Fruit fly (Drosophila melanogaster) whole organism, embryonic: ENCODE measurements around the gene Cipc.

ENCODE experiments used
- Atf-2 ChIP-seq: fragments of 200-800 bp; sonication (Bioruptor generic); optimal IDR thresholded peaks from 2 replicates; lab custom pipeline; 2016; ENCODE audit warnings: missing biosample characterization, missing genetic modification characterization
- CG11695 ChIP-seq: fragments of 200-800 bp; sonication (Bioruptor generic); IDR thresholded peaks from 3 replicates; pipeline ENCODE4 v1.3.6; 2022; ENCODE audit warnings: missing biosample characterization, missing genetic modification characterization
- CG11696 ChIP-seq: fragments of 200-800 bp; sonication (Bioruptor generic); IDR thresholded peaks from 2 replicates; pipeline ENCODE4 v1.3.6; 2022; ENCODE audit warnings: missing biosample characterization, missing genetic modification characterization
- CG12391 ChIP-seq: fragments of 200-800 bp; sonication (Bioruptor generic); optimal IDR thresholded peaks from 3 replicates; lab custom pipeline; 2018; ENCODE audit warnings: missing biosample characterization, mild to moderate bottlenecking, missing genetic modification characterization, moderate library complexity
- CG13296 ChIP-seq: fragments of 200-800 bp; sonication (Bioruptor generic); optimal IDR thresholded peaks from 3 replicates; lab custom pipeline; 2018; ENCODE audit warnings: missing biosample characterization, mild to moderate bottlenecking, missing genetic modification characterization
- CG13424 ChIP-seq: fragments of 200-800 bp; sonication (Bioruptor generic); optimal IDR thresholded peaks from 2 replicates; lab custom pipeline; 2019; ENCODE audit warnings: missing biosample characterization, mild to moderate bottlenecking, missing genetic modification characterization, moderate library complexity
- CG14441 ChIP-seq: fragments of 200-800 bp; sonication (Bioruptor generic); IDR thresholded peaks from 2 replicates; pipeline ENCODE4 v1.3.6; 2022; ENCODE audit warnings: missing biosample characterization, missing genetic modification characterization
- CG15696 ChIP-seq: fragments of 200-800 bp; sonication (Bioruptor generic); optimal IDR thresholded peaks from 2 replicates; lab custom pipeline; 2019; ENCODE audit warnings: missing biosample characterization, mild to moderate bottlenecking, missing genetic modification characterization, moderate library complexity
- CG1792 ChIP-seq: fragments of 200-800 bp; sonication (Bioruptor generic); optimal IDR thresholded peaks from 2 replicates; lab custom pipeline; 2016; ENCODE audit warnings: missing biosample characterization, missing genetic modification characterization
- CG2199 ChIP-seq: fragments of 200-800 bp; sonication (Bioruptor generic); IDR thresholded peaks from 3 replicates; pipeline ENCODE4 v1.3.6; 2022; ENCODE audit warnings: missing biosample characterization, missing genetic modification characterization
- CG30403 ChIP-seq: fragments of 200-800 bp; sonication (Bioruptor generic); optimal IDR thresholded peaks from 3 replicates; lab custom pipeline; 2016; ENCODE audit warnings: missing biosample characterization, missing genetic modification characterization
- CG34224 ChIP-seq: fragments of 200-800 bp; sonication (Bioruptor generic); IDR thresholded peaks from 3 replicates; pipeline ENCODE4 v1.3.6; 2022; ENCODE audit warnings: missing biosample characterization, missing genetic modification characterization; ENCODE audit not compliant: partially characterized antibody
- CG6765 ChIP-seq: fragments of 200-800 bp; sonication (Bioruptor generic); optimal IDR thresholded peaks from 3 replicates; lab custom pipeline; 2017; ENCODE audit warnings: missing biosample characterization, mild to moderate bottlenecking, missing genetic modification characterization
- CG7357 ChIP-seq: fragments of 200-800 bp; sonication (Bioruptor generic); IDR thresholded peaks from 3 replicates; pipeline ENCODE4 v1.3.6; 2022; ENCODE audit warnings: missing biosample characterization, missing genetic modification characterization
- CG7839 ChIP-seq: fragments of 200-800 bp; sonication (Bioruptor generic); optimal IDR thresholded peaks from 3 replicates; lab custom pipeline; 2018; ENCODE audit warnings: missing biosample characterization, mild to moderate bottlenecking, missing genetic modification characterization, moderate library complexity
- CG9817 ChIP-seq: fragments of 200-800 bp; sonication (Bioruptor generic); optimal IDR thresholded peaks from 2 replicates; lab custom pipeline; 2018; ENCODE audit warnings: missing biosample characterization, mild to moderate bottlenecking, missing genetic modification characterization, moderate library complexity
- CG9876 ChIP-seq: fragments of 200-800 bp; sonication (Bioruptor generic); optimal IDR thresholded peaks from 2 replicates; lab custom pipeline; 2016; ENCODE audit warnings: missing biosample characterization, missing genetic modification characterization
- Doc2 ChIP-seq: fragments of 200-800 bp; sonication (Bioruptor generic); IDR thresholded peaks from 2 replicates; pipeline ENCODE4 v1.3.6; 2022; ENCODE audit warnings: missing biosample characterization, missing genetic modification characterization
- Fer2 ChIP-seq: fragments of 200-800 bp; sonication (Bioruptor generic); optimal IDR thresholded peaks from 2 replicates; lab custom pipeline; 2018; ENCODE audit warnings: missing biosample characterization, mild to moderate bottlenecking, missing genetic modification characterization, moderate library complexity
- H15 ChIP-seq: fragments of 200-800 bp; sonication (Bioruptor generic); IDR thresholded peaks from 3 replicates; pipeline ENCODE4 v1.3.6; 2022; ENCODE audit warnings: missing biosample characterization, missing genetic modification characterization
- HLH3B ChIP-seq: fragments of 200-800 bp; sonication (Bioruptor generic); IDR thresholded peaks from 2 replicates; pipeline ENCODE4 v1.3.6; 2022; ENCODE audit warnings: missing biosample characterization, missing genetic modification characterization
- HLH4C ChIP-seq: fragments of 200-800 bp; sonication (Bioruptor generic); IDR thresholded peaks from 3 replicates; pipeline ENCODE4 v1.3.6; 2022; ENCODE audit warnings: missing biosample characterization, missing genetic modification characterization; ENCODE audit not compliant: partially characterized antibody
- Hmr ChIP-seq: fragments of 200-800 bp; sonication (Bioruptor generic); optimal IDR thresholded peaks from 3 replicates; lab custom pipeline; 2017; ENCODE audit warnings: mild to moderate bottlenecking, missing biosample characterization, missing genetic modification reagents, missing genetic modification characterization
- Nf-YA ChIP-seq: fragments of 200-800 bp; sonication (Bioruptor generic); IDR thresholded peaks from 2 replicates; pipeline ENCODE4 v1.3.6; 2022; ENCODE audit warnings: missing biosample characterization, missing genetic modification characterization
- Optix ChIP-seq: fragments of 200-800 bp; sonication (Bioruptor generic); IDR thresholded peaks from 3 replicates; pipeline ENCODE4 v1.3.6; 2022; ENCODE audit warnings: missing biosample characterization, missing genetic modification characterization
- Ptx1 ChIP-seq: fragments of 200-800 bp; sonication (Bioruptor generic); IDR thresholded peaks from 2 replicates; pipeline ENCODE4 v1.3.6; 2022; ENCODE audit warnings: missing biosample characterization, missing genetic modification characterization
- Trl ChIP-seq, 3 experiments: fragments of >200 bp in 2 of 3; fragments of 200-800 bp in 1 of 3; sonication (Bioruptor generic) in 1 of 3; optimal IDR thresholded peaks; 2 replicates in 1 of 3; 3 replicates in 2 of 3; lab custom pipeline; 2016 to 2017; ENCODE audit warnings: missing biosample characterization in 1 of 3, missing genetic modification characterization in 1 of 3
- al ChIP-seq: fragments of 200-800 bp; sonication (Bioruptor generic); IDR thresholded peaks from 2 replicates; pipeline ENCODE4 v1.3.6; 2022; ENCODE audit warnings: missing biosample characterization, missing genetic modification characterization
- ara ChIP-seq: fragments of 200-800 bp; sonication (Bioruptor generic); IDR thresholded peaks from 2 replicates; pipeline ENCODE4 v1.3.6; 2022; ENCODE audit warnings: missing biosample characterization, missing genetic modification characterization
- bowl ChIP-seq: fragments of 200-800 bp; sonication (Bioruptor generic); IDR thresholded peaks from 2 replicates; pipeline ENCODE4 v1.3.6; 2022; ENCODE audit warnings: missing biosample characterization, missing genetic modification characterization
- cas ChIP-seq: fragments of 200-800 bp; sonication (Bioruptor generic); IDR thresholded peaks from 2 replicates; pipeline ENCODE4 v1.3.6; 2022; ENCODE audit warnings: missing biosample characterization, missing genetic modification characterization
- chm ChIP-seq: fragments of 200-800 bp; sonication (Bioruptor generic); IDR thresholded peaks from 2 replicates; pipeline ENCODE4 v1.3.6; 2022; ENCODE audit warnings: missing biosample characterization, missing genetic modification characterization
- danr ChIP-seq: fragments of 200-800 bp; sonication (Bioruptor generic); IDR thresholded peaks from 2 replicates; pipeline ENCODE4 v1.3.6; 2022; ENCODE audit warnings: missing biosample characterization, missing genetic modification characterization
- dmrt11E ChIP-seq: fragments of 200-800 bp; sonication (Bioruptor generic); optimal IDR thresholded peaks from 3 replicates; lab custom pipeline; 2018; ENCODE audit warnings: missing biosample characterization, mild to moderate bottlenecking, missing genetic modification characterization, moderate library complexity
- gem ChIP-seq: fragments of 200-800 bp; sonication (Bioruptor generic); optimal IDR thresholded peaks from 2 replicates; lab custom pipeline; 2019; ENCODE audit warnings: missing biosample characterization, mild to moderate bottlenecking, missing genetic modification characterization, moderate library complexity
- her ChIP-seq: fragments of 200-800 bp; sonication (Bioruptor generic); optimal IDR thresholded peaks from 2 replicates; lab custom pipeline; 2016; ENCODE audit warnings: missing biosample characterization, missing genetic modification characterization
- knrl ChIP-seq: fragments of 200-800 bp; sonication (Bioruptor generic); IDR thresholded peaks from 3 replicates; pipeline ENCODE4 v1.3.6; 2022; ENCODE audit warnings: missing biosample characterization, missing genetic modification characterization; ENCODE audit not compliant: partially characterized antibody
- maf-S ChIP-seq: fragments of 200-800 bp; sonication (Bioruptor generic); optimal IDR thresholded peaks from 2 replicates; lab custom pipeline; 2016; ENCODE audit warnings: missing biosample characterization, missing genetic modification characterization
- nmo ChIP-seq: fragments of 200-800 bp; sonication (Bioruptor generic); optimal IDR thresholded peaks from 2 replicates; lab custom pipeline; 2018; ENCODE audit warnings: missing biosample characterization, mild to moderate bottlenecking, missing genetic modification characterization, moderate library complexity
- peb ChIP-seq: fragments of 200-800 bp; sonication (Bioruptor generic); IDR thresholded peaks from 2 replicates; pipeline ENCODE4 v1.3.6; 2022; ENCODE audit warnings: missing biosample characterization, missing genetic modification characterization
- sens-2 ChIP-seq: fragments of 200-800 bp; sonication (Bioruptor generic); IDR thresholded peaks from 2 replicates; pipeline ENCODE4 v1.3.6; 2022; ENCODE audit warnings: missing biosample characterization, missing genetic modification characterization
- sna ChIP-seq: fragments of 200-800 bp; sonication (Bioruptor generic); IDR thresholded peaks from 2 replicates; pipeline ENCODE4 v1.3.6; 2022; ENCODE audit warnings: missing biosample characterization, missing genetic modification characterization; ENCODE audit not compliant: partially characterized antibody
- tap ChIP-seq: fragments of 200-800 bp; optimal IDR thresholded peaks from 3 replicates; lab custom pipeline; 2019; ENCODE audit warnings: missing biosample characterization, mild to moderate bottlenecking, missing genetic modification characterization, moderate library complexity
- tna ChIP-seq: fragments of 200-800 bp; sonication (Bioruptor generic); IDR thresholded peaks from 2 replicates; pipeline ENCODE4 v1.3.6; 2022; ENCODE audit warnings: missing biosample characterization, missing genetic modification characterization; ENCODE audit not compliant: partially characterized antibody
- tup ChIP-seq: fragments of 200-800 bp; sonication (Bioruptor generic); optimal IDR thresholded peaks from 2 replicates; lab custom pipeline; 2016; ENCODE audit warnings: missing biosample characterization, mild to moderate bottlenecking, missing genetic modification characterization, moderate library complexity
- wdn ChIP-seq: fragments of 200-800 bp; sonication (Bioruptor generic); IDR thresholded peaks from 2 replicates; pipeline ENCODE4 v1.3.6; 2022; ENCODE audit warnings: missing biosample characterization, missing genetic modification characterization
- zfh2 ChIP-seq: fragments of 200-800 bp; sonication (Bioruptor generic); optimal IDR thresholded peaks from 2 replicates; lab custom pipeline; 2016; ENCODE audit warnings: missing biosample characterization, missing genetic modification characterization

Gene Cipc

DNA sequence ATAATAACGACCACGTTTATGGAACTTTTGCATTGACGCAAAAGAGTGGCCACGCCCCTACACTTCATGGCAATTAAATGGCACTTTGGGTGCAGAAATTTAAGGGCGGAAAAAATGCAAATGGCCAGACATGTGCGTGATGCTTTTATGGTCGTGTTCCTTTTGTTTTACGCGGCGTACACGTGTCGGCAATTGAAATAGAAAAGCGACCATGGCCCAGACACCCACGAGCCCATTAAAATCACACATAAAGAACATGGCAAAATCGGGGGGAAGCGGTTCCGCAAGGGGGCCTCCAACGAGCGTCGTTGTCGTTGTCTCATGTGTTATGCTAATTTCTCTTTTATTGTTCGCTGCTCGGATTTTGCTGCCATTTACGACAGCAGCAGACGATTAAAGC lies 1.3 kb upstream of the Cipc start (continued):
- TF ChIP-seq tna (GFP tag; lab: Robert Waterston, UW): 0 out of 2 replicates have a peak, but pooled peaks have one; percentile 22

DNA sequence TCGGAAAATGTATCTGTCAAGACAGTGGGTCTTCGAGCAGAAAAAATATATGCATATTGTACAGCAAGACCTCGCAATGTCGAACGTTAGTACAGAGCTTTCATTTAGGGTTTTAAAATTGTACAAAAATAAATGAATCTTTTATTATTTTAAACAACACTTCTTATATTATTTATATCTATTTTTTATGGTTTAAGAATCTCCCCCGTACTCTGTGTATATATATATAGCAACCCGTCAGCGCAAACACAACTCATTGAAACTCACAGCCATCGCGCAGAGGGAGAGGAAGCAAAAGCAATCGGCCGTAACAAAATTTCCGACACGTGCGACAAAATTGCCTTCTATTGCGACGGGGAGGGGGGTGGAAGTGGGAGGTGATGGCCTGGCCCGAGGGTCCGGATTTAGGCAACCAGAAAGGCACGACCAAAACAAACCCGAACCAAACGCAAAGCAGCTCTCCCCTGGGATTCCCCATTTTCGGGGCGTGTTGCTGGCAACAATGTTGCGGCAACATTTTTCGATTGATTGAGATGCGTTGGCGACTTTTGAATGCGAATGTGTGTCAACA lies 659 bp upstream of the Cipc start:
- peak; percentile 49; the same call in 1 of the 3 replicates for TF ChIP-seq Optix (GFP tag; lab: Robert Waterston, UW)
- TF ChIP-seq CG6765 (GFP tag; lab: Kevin White, UChicago): peak; percentile 73
- peak; percentile 73 for TF ChIP-seq CG11696 (GFP tag; lab: Robert Waterston, UW)
- TF ChIP-seq nmo (GFP tag; lab: Kevin White, UChicago): peak; percentile 54
- peak; percentile 87 for TF ChIP-seq Ptx1
- TF ChIP-seq gem (tag; lab: Kevin White, UChicago): peak; percentile 73
- TF ChIP-seq HLH3B (GFP tag; lab: Robert Waterston, UW): peak; percentile 58
- peak; percentile 38; the same call in 1 of the 2 replicates for TF ChIP-seq cas (GFP tag; lab: Robert Waterston, UW)
- 0 out of 2 replicates have a peak, but pooled peaks have one; percentile 10 for TF ChIP-seq Doc2 (GFP tag; lab: Robert Waterston, UW)
- TF ChIP-seq danr: peak; percentile 63
- TF ChIP-seq tup: peak; percentile 35
- TF ChIP-seq wdn (GFP tag; lab: Robert Waterston, UW): peak; percentile 65; the same call in 1 of the 2 replicates
- peak; percentile 81 for TF ChIP-seq CG14441 (GFP tag; lab: Robert Waterston, UW)
- no peak; the same call in 1 of the 2 replicates for TF ChIP-seq sens-2 (GFP tag; lab: Robert Waterston, UW)
- TF ChIP-seq CG13296 (GFP tag; lab: Kevin White, UChicago): peak; percentile 37
- TF ChIP-seq CG7357 (GFP tag; lab: Robert Waterston, UW): peak; percentile 48
- no peak; the same call in 1 of the 2 replicates for TF ChIP-seq sna (GFP tag; lab: Robert Waterston, UW)
- no peak for TF ChIP-seq zfh2 (GFP tag; lab: Kevin White, UChicago)
- TF ChIP-seq H15 (GFP tag; lab: Robert Waterston, UW): peak; percentile 59; the same call in 1 of the 3 replicates
- peak; percentile 54 for TF ChIP-seq Fer2 (tag; lab: Kevin White, UChicago)
- TF ChIP-seq bowl (GFP tag; lab: Robert Waterston, UW): 0 out of 2 replicates have a peak, but pooled peaks have one; percentile 24
- no peak for TF ChIP-seq peb (GFP tag; lab: Robert Waterston, UW)
- TF ChIP-seq CG12391 (tag; lab: Kevin White, UChicago): peak; percentile 31
- TF ChIP-seq chm (GFP tag; lab: Robert Waterston, UW): no peak
- TF ChIP-seq CG7839 (tag; lab: Kevin White, UChicago): peak; percentile 67
- TF ChIP-seq CG1792 (GFP tag; lab: Kevin White, UChicago): no peak
- no peak for TF ChIP-seq CG9876 (GFP tag; lab: Kevin White, UChicago)
- no peak for TF ChIP-seq Trl (optimal IDR thresholded peaks at IDR 0.05; lab: Kevin White, UChicago)
- TF ChIP-seq Trl (GFP tag; optimal IDR thresholded peaks at IDR 0.05; lab: Kevin White, UChicago): no peak
- TF ChIP-seq CG13424 (tag; lab: Kevin White, UChicago): peak; percentile 10
- no peak for TF ChIP-seq CG15696 (tag; lab: Kevin White, UChicago)
- no peak for TF ChIP-seq HLH4C
- TF ChIP-seq Hmr (GFP tag; lab: Kevin White, UChicago): peak; percentile 75
- peak; percentile 51 for TF ChIP-seq CG30403
- TF ChIP-seq maf-S (GFP tag; lab: Kevin White, UChicago): no peak
- TF ChIP-seq CG2199: no peak
- TF ChIP-seq her: no peak
- no peak for TF ChIP-seq dmrt11E (tag; lab: Kevin White, UChicago)
- TF ChIP-seq CG9817 (tag; lab: Kevin White, UChicago): peak; percentile 47
- TF ChIP-seq al (GFP tag; lab: Robert Waterston, UW): peak; percentile 61
- 0 out of 2 replicates have a peak, but pooled peaks have one; percentile 45 for TF ChIP-seq ara (GFP tag; lab: Robert Waterston, UW)
- TF ChIP-seq CG34224 (GFP tag; lab: Robert Waterston, UW): no peak
- TF ChIP-seq knrl (GFP tag; lab: Robert Waterston, UW): 0 out of 3 replicates have a peak, but pooled peaks have one; percentile 9
- peak; percentile 74 for TF ChIP-seq tap
- peak; percentile 81; the same call in 2 of the 3 replicates for TF ChIP-seq CG11695 (GFP tag; lab: Robert Waterston, UW)
- TF ChIP-seq Atf-2 (GFP tag; lab: Kevin White, UChicago): no peak
- TF ChIP-seq Nf-YA: peak; percentile 67
